Worm (Caenorhabditis elegans) whole organism, L4/young adult: ENCODE results near the gene Y48E1B.8.

Experiments used
- W03F9.2 ChIP-seq: fragments of 150-350 bp; optimal IDR thresholded peaks from 2 replicates; lab custom pipeline; 2014; ENCODE audit warnings: missing biosample characterization, missing genetic modification characterization
- dao-5 ChIP-seq: sonication (generic microtip); optimal IDR thresholded peaks from 2 replicates; lab custom pipeline; 2016; ENCODE audit warnings: missing genotype, missing genetic modification characterization, moderate library complexity, missing compliant biosample characterization
- him-1 ChIP-seq: sonication (generic microtip); optimal IDR thresholded peaks from 2 replicates; lab custom pipeline; 2016; ENCODE audit warnings: missing genotype, missing genetic modification reagents, missing genetic modification characterization, missing compliant biosample characterization

DNA sequence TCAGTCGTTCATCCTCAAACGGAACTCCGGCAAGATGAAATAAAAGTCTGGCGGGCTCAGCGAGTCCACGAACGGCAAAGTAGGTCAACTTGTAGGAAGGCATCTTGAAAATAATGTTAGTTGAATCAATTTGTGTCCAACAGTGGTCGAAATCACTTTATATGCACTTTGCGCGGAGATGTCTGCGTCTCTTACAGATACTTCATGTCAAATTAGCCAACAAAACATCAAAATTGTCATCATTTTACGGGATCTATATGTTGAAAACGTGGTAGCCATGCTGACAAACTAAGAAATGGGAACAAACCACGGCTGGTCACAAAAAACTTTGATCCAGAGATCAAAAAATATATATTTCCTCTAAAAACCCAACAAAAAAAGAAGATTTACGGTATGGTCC, 32.3 kb downstream of the Y48E1B.8 start, which contains the start of gene gst-12:
- TF ChIP-seq W03F9.2 (tag; lab: Kevin White, UChicago): no peak
- TF ChIP-seq dao-5 (tag; lab: Kevin White, UChicago): no peak
- TF ChIP-seq him-1 (tag; lab: Kevin White, UChicago): no peak
